Fruit fly (Drosophila melanogaster) whole organism, embryonic: ENCODE results near the gene Neto.

Experiments used
- Adf1 ChIP-seq: fragments of 200-800 bp; sonication (Bioruptor generic); IDR thresholded peaks from 2 replicates; pipeline ENCODE4 v1.3.6; 2022; ENCODE audit warnings: missing biosample characterization, missing genetic modification characterization
- Awh ChIP-seq: fragments of 200-800 bp; sonication (Bioruptor generic); IDR thresholded peaks from 2 replicates; pipeline ENCODE4, ENCODE4 v1.3.6; 2022; ENCODE audit warnings: missing biosample characterization, missing genetic modification characterization
- CG11398 ChIP-seq: fragments of 200-800 bp; sonication (Bioruptor generic); optimal IDR thresholded peaks from 2 replicates; lab custom pipeline; 2016; ENCODE audit warnings: missing biosample characterization, missing genetic modification characterization
- CG11456 ChIP-seq: fragments of 200-800 bp; sonication (Bioruptor generic); IDR thresholded peaks from 3 replicates; pipeline ENCODE4 v1.3.6; 2022; ENCODE audit warnings: missing biosample characterization, missing genetic modification characterization
- CG12391 ChIP-seq: fragments of 200-800 bp; sonication (Bioruptor generic); optimal IDR thresholded peaks from 3 replicates; lab custom pipeline; 2018; ENCODE audit warnings: missing biosample characterization, mild to moderate bottlenecking, missing genetic modification characterization, moderate library complexity
- CG13123 ChIP-seq: fragments of 200-800 bp; sonication (Bioruptor generic); optimal IDR thresholded peaks from 2 replicates; lab custom pipeline; 2016; ENCODE audit warnings: missing biosample characterization, missing genetic modification characterization
- CG13296 ChIP-seq: fragments of 200-800 bp; sonication (Bioruptor generic); optimal IDR thresholded peaks from 3 replicates; lab custom pipeline; 2018; ENCODE audit warnings: missing biosample characterization, mild to moderate bottlenecking, missing genetic modification characterization
- CG13775 ChIP-seq: fragments of 200-800 bp; sonication (Bioruptor generic); optimal IDR thresholded peaks from 3 replicates; lab custom pipeline; 2017; ENCODE audit warnings: missing biosample characterization, mild to moderate bottlenecking, missing genetic modification characterization
- CG15073 ChIP-seq: fragments of 200-800 bp; sonication (Bioruptor generic); optimal IDR thresholded peaks from 2 replicates; lab custom pipeline; 2016; ENCODE audit warnings: missing biosample characterization, missing genetic modification characterization
- CG18619 ChIP-seq: fragments of 200-800 bp; sonication (Bioruptor generic); optimal IDR thresholded peaks from 3 replicates; lab custom pipeline; 2017; ENCODE audit warnings: missing biosample characterization, mild to moderate bottlenecking, missing genetic modification characterization
- CG30403 ChIP-seq: fragments of 200-800 bp; sonication (Bioruptor generic); optimal IDR thresholded peaks from 3 replicates; lab custom pipeline; 2016; ENCODE audit warnings: missing biosample characterization, missing genetic modification characterization
- CG43689 ChIP-seq: fragments of 200-800 bp; sonication (Bioruptor generic); IDR thresholded peaks from 2 replicates; pipeline ENCODE4 v1.3.6; 2022; ENCODE audit warnings: missing biosample characterization, missing genetic modification characterization
- CG5953 ChIP-seq: fragments of 200-800 bp; sonication (Bioruptor generic); IDR thresholded peaks from 2 replicates; pipeline ENCODE4 v1.3.6; 2022; ENCODE audit warnings: missing biosample characterization, missing genetic modification characterization
- CG6765 ChIP-seq: fragments of 200-800 bp; sonication (Bioruptor generic); optimal IDR thresholded peaks from 3 replicates; lab custom pipeline; 2017; ENCODE audit warnings: missing biosample characterization, mild to moderate bottlenecking, missing genetic modification characterization
- CG7357 ChIP-seq: fragments of 200-800 bp; sonication (Bioruptor generic); IDR thresholded peaks from 3 replicates; pipeline ENCODE4 v1.3.6; 2022; ENCODE audit warnings: missing biosample characterization, missing genetic modification characterization
- CG7745 ChIP-seq: fragments of 200-800 bp; sonication (Bioruptor generic); optimal IDR thresholded peaks from 2 replicates; lab custom pipeline; 2018; ENCODE audit warnings: missing biosample characterization, mild to moderate bottlenecking, missing genetic modification characterization, moderate library complexity
- CG9609 ChIP-seq: fragments of 200-800 bp; sonication (Bioruptor generic); optimal IDR thresholded peaks from 3 replicates; lab custom pipeline; 2016; ENCODE audit warnings: missing biosample characterization, missing genetic modification characterization
- CG9797 ChIP-seq: fragments of 200-800 bp; sonication (Bioruptor generic); optimal IDR thresholded peaks from 3 replicates; lab custom pipeline; 2018; ENCODE audit warnings: missing biosample characterization, mild to moderate bottlenecking, missing genetic modification characterization
- CoRest ChIP-seq: fragments of 200-800 bp; sonication (Bioruptor generic); optimal IDR thresholded peaks from 3 replicates; lab custom pipeline; 2018; ENCODE audit warnings: missing biosample characterization, mild to moderate bottlenecking, missing genetic modification characterization, moderate library complexity
- Dfd ChIP-seq, 2 experiments: fragments of >200 bp; optimal IDR thresholded peaks; 2 replicates each; lab custom pipeline; 2017; ENCODE audit warnings: missing biosample characterization in 2 of 2, missing genetic modification characterization in 2 of 2
- ERR ChIP-seq: fragments of 200-800 bp; sonication (Bioruptor generic); optimal IDR thresholded peaks from 2 replicates; lab custom pipeline; 2016; ENCODE audit warnings: missing biosample characterization, missing genetic modification characterization
- Fer1 ChIP-seq: fragments of 200-800 bp; sonication (Bioruptor generic); optimal IDR thresholded peaks from 2 replicates; lab custom pipeline; 2017; ENCODE audit warnings: missing biosample characterization, mild to moderate bottlenecking, missing genetic modification characterization
- HLH3B ChIP-seq: fragments of 200-800 bp; sonication (Bioruptor generic); IDR thresholded peaks from 2 replicates; pipeline ENCODE4 v1.3.6; 2022; ENCODE audit warnings: missing biosample characterization, missing genetic modification characterization
- Hey ChIP-seq: fragments of 200-800 bp; sonication (Bioruptor generic); optimal IDR thresholded peaks from 3 replicates; lab custom pipeline; 2018; ENCODE audit warnings: missing biosample characterization, mild to moderate bottlenecking, missing genetic modification characterization
- Jarid2 ChIP-seq: fragments of 200-800 bp; sonication (Bioruptor generic); optimal IDR thresholded peaks from 3 replicates; lab custom pipeline; 2017; ENCODE audit warnings: mild to moderate bottlenecking, missing biosample characterization, missing genetic modification reagents, missing genetic modification characterization
- Mrtf ChIP-seq: fragments of 200-800 bp; sonication (Bioruptor generic); IDR thresholded peaks from 3 replicates; pipeline ENCODE4 v1.3.6; 2022; ENCODE audit warnings: missing biosample characterization, missing genetic modification characterization
- NC2β ChIP-seq: fragments of 200-800 bp; sonication (Bioruptor generic); optimal IDR thresholded peaks from 2 replicates; lab custom pipeline; 2016; ENCODE audit warnings: missing biosample characterization, missing genetic modification characterization
- Nf-YC ChIP-seq: fragments of 200-800 bp; optimal IDR thresholded peaks from 3 replicates; lab custom pipeline; 2019; ENCODE audit warnings: missing biosample characterization, mild to moderate bottlenecking, missing genetic modification characterization, moderate library complexity
- NfI ChIP-seq: fragments of 200-800 bp; sonication (Bioruptor generic); optimal IDR thresholded peaks from 3 replicates; lab custom pipeline; 2018; ENCODE audit warnings: missing biosample characterization, mild to moderate bottlenecking, missing genetic modification characterization, moderate library complexity
- Optix ChIP-seq: fragments of 200-800 bp; sonication (Bioruptor generic); IDR thresholded peaks from 3 replicates; pipeline ENCODE4 v1.3.6; 2022; ENCODE audit warnings: missing biosample characterization, missing genetic modification characterization
- Sox100B ChIP-seq: fragments of 200-800 bp; sonication (Bioruptor generic); optimal IDR thresholded peaks from 3 replicates; lab custom pipeline; 2018; ENCODE audit warnings: missing biosample characterization, mild to moderate bottlenecking, missing genetic modification characterization
- Stat92E ChIP-seq, 3 experiments: fragments of >200 bp in 2 of 3; fragments of 200-800 bp in 1 of 3; sonication (Bioruptor generic) in 1 of 3; optimal IDR thresholded peaks; 2 replicates each; lab custom pipeline; 2017 to 2019; ENCODE audit warnings: missing biosample characterization in 3 of 3, missing genetic modification characterization in 3 of 3, mild to moderate bottlenecking in 1 of 3, moderate library complexity in 1 of 3
- ap ChIP-seq: fragments of 200-800 bp; sonication (Bioruptor generic); IDR thresholded peaks from 2 replicates; pipeline ENCODE4 v1.3.6; 2022; ENCODE audit warnings: missing biosample characterization, missing genetic modification characterization
- cas ChIP-seq: fragments of 200-800 bp; sonication (Bioruptor generic); IDR thresholded peaks from 2 replicates; pipeline ENCODE4 v1.3.6; 2022; ENCODE audit warnings: missing biosample characterization, missing genetic modification characterization
- dimm ChIP-seq: fragments of 200-800 bp; sonication (Bioruptor generic); IDR thresholded peaks from 2 replicates; pipeline ENCODE4 v1.3.6; 2022; ENCODE audit warnings: missing biosample characterization, missing genetic modification characterization
- esg ChIP-seq: fragments of 200-800 bp; sonication (Bioruptor generic); conservative IDR thresholded peaks from 2 replicates; pipeline ENCODE4 v1.3.6; 2022; ENCODE audit warnings: missing biosample characterization, missing genetic modification characterization
- gcm ChIP-seq: fragments of 200-800 bp; sonication (Bioruptor generic); optimal IDR thresholded peaks from 2 replicates; lab custom pipeline; 2019; ENCODE audit warnings: missing biosample characterization, mild to moderate bottlenecking, missing genetic modification characterization, moderate library complexity
- grau ChIP-seq: fragments of 200-800 bp; optimal IDR thresholded peaks from 3 replicates; lab custom pipeline; 2019; ENCODE audit warnings: missing biosample characterization, mild to moderate bottlenecking, missing genetic modification characterization, moderate library complexity
- hth ChIP-seq: fragments of >200 bp; optimal IDR thresholded peaks from 2 replicates; lab custom pipeline; 2017; ENCODE audit warnings: inconsistent platforms
- nmo ChIP-seq: fragments of 200-800 bp; sonication (Bioruptor generic); optimal IDR thresholded peaks from 2 replicates; lab custom pipeline; 2018; ENCODE audit warnings: missing biosample characterization, mild to moderate bottlenecking, missing genetic modification characterization, moderate library complexity
- p53 ChIP-seq: fragments of 200-800 bp; sonication (Bioruptor generic); optimal IDR thresholded peaks from 2 replicates; lab custom pipeline; 2016; ENCODE audit warnings: missing biosample characterization, missing genetic modification characterization
- scrt ChIP-seq: fragments of 200-800 bp; sonication (Bioruptor generic); optimal IDR thresholded peaks from 2 replicates; lab custom pipeline; 2018; ENCODE audit warnings: missing biosample characterization, mild to moderate bottlenecking, missing genetic modification characterization, moderate library complexity
- sd ChIP-seq: fragments of 200-800 bp; sonication (Bioruptor generic); optimal IDR thresholded peaks from 3 replicates; lab custom pipeline; 2018; ENCODE audit warnings: missing biosample characterization, mild to moderate bottlenecking, missing genetic modification characterization, moderate library complexity
- sima ChIP-seq: fragments of 200-800 bp; sonication (Bioruptor generic); optimal IDR thresholded peaks from 2 replicates; lab custom pipeline; 2016; ENCODE audit warnings: missing biosample characterization, missing genetic modification characterization
- slbo ChIP-seq: fragments of 200-800 bp; sonication (Bioruptor generic); IDR thresholded peaks from 2 replicates; pipeline ENCODE4 v1.3.6; 2022; ENCODE audit warnings: missing biosample characterization, missing genetic modification characterization
- tgo ChIP-seq: fragments of 200-800 bp; sonication (Bioruptor generic); IDR thresholded peaks from 3 replicates; pipeline ENCODE4 v1.3.6; 2022; ENCODE audit warnings: missing biosample characterization, missing genetic modification characterization
- trh ChIP-seq: fragments of 200-800 bp; sonication (Bioruptor generic); optimal IDR thresholded peaks from 2 replicates; lab custom pipeline; 2016; ENCODE audit warnings: missing biosample characterization, missing genetic modification characterization
- usp ChIP-seq: fragments of >200 bp; optimal IDR thresholded peaks from 2 replicates; lab custom pipeline; 2017; ENCODE audit warnings: missing biosample characterization, missing genetic modification characterization
- z ChIP-seq: fragments of 200-800 bp; sonication (Bioruptor generic); IDR thresholded peaks from 3 replicates; pipeline ENCODE4 v1.3.6; 2022; ENCODE audit warnings: missing biosample characterization, missing genetic modification characterization

Neto gene

DNA sequence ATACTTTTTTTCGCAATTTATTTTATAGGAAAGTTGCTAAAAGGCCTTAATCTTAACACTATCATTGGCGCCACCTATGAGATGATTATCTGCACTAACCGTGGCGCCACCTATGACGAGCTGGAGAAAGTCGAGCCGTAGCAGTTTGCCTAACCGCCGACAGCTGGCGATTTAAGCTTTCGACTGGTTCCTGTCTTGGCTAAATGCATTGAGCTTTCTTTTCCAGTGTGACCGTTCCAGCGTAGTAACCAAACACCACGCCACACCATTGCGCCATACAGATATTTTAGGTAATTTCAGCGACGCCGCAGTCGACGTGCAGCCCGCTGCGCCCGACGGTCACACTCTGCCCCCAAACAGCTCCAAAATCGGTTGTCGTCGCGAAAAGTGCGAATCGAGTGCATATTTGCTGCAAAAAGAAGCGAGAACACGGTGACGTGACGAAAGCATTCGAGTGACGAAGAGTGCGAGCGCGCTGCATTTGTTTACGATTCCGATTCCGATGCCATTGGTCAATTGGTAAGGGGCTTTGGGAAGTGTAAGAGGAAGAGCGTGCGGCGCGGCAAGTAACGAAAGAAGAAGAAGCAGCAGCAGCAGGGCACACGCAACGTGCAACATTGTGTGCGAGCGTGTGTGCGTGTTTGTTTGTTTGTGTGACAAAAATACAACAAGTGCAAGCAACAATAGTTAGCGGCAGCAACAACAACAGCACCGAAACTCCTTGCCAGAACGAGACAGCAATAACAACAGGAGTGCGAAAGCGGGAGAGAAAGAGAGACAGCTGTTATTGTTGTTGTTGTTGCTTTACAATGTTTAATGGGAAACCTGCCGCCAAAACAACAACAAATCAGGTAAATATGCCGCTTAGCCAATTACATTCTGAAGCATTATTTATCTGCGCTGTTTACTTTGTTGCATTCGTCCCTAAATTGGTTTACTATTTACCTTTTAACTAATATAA lies 118.1 kb downstream of the Neto start, which contains the start of the genes CG46311 and Tpst (continued):
- TF ChIP-seq usp (GFP tag; lab: Kevin White, UChicago) (no peak), CG13123 (no peak), CG13775 (peak; percentile 10), sd (tag; lab: Kevin White, UChicago) (no peak), CG7745 (no peak), CoRest (tag; lab: Kevin White, UChicago) (peak; percentile 44), CG43689 (GFP tag; lab: Robert Waterston, UW) (no peak), HLH3B (GFP tag; lab: Robert Waterston, UW) (peak; percentile 43; the same call in 1 of the 2 replicates), ERR (GFP tag; lab: Kevin White, UChicago) (peak; percentile 4), p53 (GFP tag; lab: Kevin White, UChicago) (peak; percentile 64), Mrtf (GFP tag; lab: Robert Waterston, UW) (peak; percentile 54; the same call in 2 of the 3 replicates), CG6765 (no peak), tgo (GFP tag; lab: Robert Waterston, UW) (peak; percentile 41; the same call in 2 of the 3 replicates), NC2β (GFP tag; lab: Kevin White, UChicago) (peak; percentile 72), Jarid2 (peak; percentile 78), Hey (tag; lab: Kevin White, UChicago) (no peak), esg (GFP tag; lab: Robert Waterston, UW) (peak; percentile 27; the same call in 1 of the 2 replicates), NfI (GFP tag; lab: Kevin White, UChicago) (peak; percentile 59), CG11398 (GFP tag; lab: Kevin White, UChicago) (peak; percentile 19), nmo (peak; percentile 48), CG9797 (peak; percentile 100), sima (GFP tag; lab: Kevin White, UChicago) (peak; percentile 21), ap (GFP tag; lab: Robert Waterston, UW) (0 out of 2 replicates have a peak, but pooled peaks have one; percentile 20), scrt (GFP tag; lab: Kevin White, UChicago) (peak; percentile 48), CG11456 (GFP tag; lab: Robert Waterston, UW) (peak; percentile 93), z (GFP tag; lab: Robert Waterston, UW) (no peak), CG12391 (tag; lab: Kevin White, UChicago) (no peak), cas (GFP tag; lab: Robert Waterston, UW) (0 out of 2 replicates have a peak, but pooled peaks have one; percentile 11), CG18619 (GFP tag; lab: Kevin White, UChicago) (peak; percentile 13), Optix (GFP tag; lab: Robert Waterston, UW) (peak; percentile 60; the same call in 1 of the 3 replicates), CG5953 (GFP tag; lab: Robert Waterston, UW) (0 out of 2 replicates have a peak, but pooled peaks have one; percentile 27), Fer1 (GFP tag; lab: Kevin White, UChicago) (peak; percentile 44), gcm (GFP tag; lab: Kevin White, UChicago) (no peak), dimm (GFP tag; lab: Robert Waterston, UW) (no peak), hth (no peak), Sox100B (GFP tag; lab: Kevin White, UChicago) (no peak), CG30403 (GFP tag; lab: Kevin White, UChicago) (peak; percentile 60), Dfd (GFP tag; optimal IDR thresholded peaks at IDR 0.05; lab: Kevin White, UChicago) (no peak), Awh (GFP tag; lab: Robert Waterston, UW) (peak; percentile 66), Stat92E (GFP tag; optimal IDR thresholded peaks at IDR 0.05; lab: Kevin White, UChicago) (peak in 1 of 3 experiments; percentile 59), trh (no peak), CG15073 (GFP tag; lab: Kevin White, UChicago) (no peak), CG9609 (GFP tag; lab: Kevin White, UChicago) (peak; percentile 62), Adf1 (peak; percentile 89), CG13296 (no peak), CG7357 (GFP tag; lab: Robert Waterston, UW) (no peak), grau (tag; lab: Kevin White, UChicago) (peak; percentile 61), Nf-YC (peak; percentile 74), slbo (GFP tag; lab: Robert Waterston, UW) (peak; percentile 85)
